Fruit fly (Drosophila melanogaster) whole organism, embryonic: Measurements from ENCODE around the gene ninaB.

Experiments
- ATbp ChIP-seq: fragments of 200-800 bp; sonication (Bioruptor generic); optimal IDR thresholded peaks from 2 replicates; lab custom pipeline; 2017; ENCODE audit warnings: missing biosample characterization, mild to moderate bottlenecking, missing genetic modification characterization, missing genetic modification reagents
- Antp ChIP-seq: fragments of 200-800 bp; sonication (Bioruptor generic); optimal IDR thresholded peaks from 3 replicates; lab custom pipeline; 2016; ENCODE audit warnings: missing biosample characterization, missing genetic modification characterization
- CG1024 ChIP-seq: fragments of 200-800 bp; sonication (Bioruptor generic); IDR thresholded peaks from 2 replicates; pipeline ENCODE4 v1.3.6; 2022; ENCODE audit warnings: missing biosample characterization, missing genetic modification characterization
- CG10543 ChIP-seq: fragments of 200-800 bp; sonication (Bioruptor generic); optimal IDR thresholded peaks from 3 replicates; lab custom pipeline; 2017; ENCODE audit warnings: missing biosample characterization, mild to moderate bottlenecking, missing genetic modification characterization, moderate library complexity
- CG10654 ChIP-seq: fragments of 200-800 bp; sonication (Bioruptor generic); optimal IDR thresholded peaks from 2 replicates; lab custom pipeline; 2016; ENCODE audit warnings: missing biosample characterization, missing genetic modification characterization
- CG11560 ChIP-seq: fragments of 200-800 bp; sonication (Bioruptor generic); IDR thresholded peaks from 3 replicates; pipeline ENCODE4 v1.3.6; 2022; ENCODE audit warnings: missing biosample characterization, missing genetic modification characterization
- CG13123 ChIP-seq: fragments of 200-800 bp; sonication (Bioruptor generic); optimal IDR thresholded peaks from 2 replicates; lab custom pipeline; 2016; ENCODE audit warnings: missing biosample characterization, missing genetic modification characterization
- CG14441 ChIP-seq: fragments of 200-800 bp; sonication (Bioruptor generic); IDR thresholded peaks from 2 replicates; pipeline ENCODE4 v1.3.6; 2022; ENCODE audit warnings: missing biosample characterization, missing genetic modification characterization
- CG15269 ChIP-seq: fragments of 200-800 bp; sonication (Bioruptor generic); optimal IDR thresholded peaks from 2 replicates; lab custom pipeline; 2018; ENCODE audit warnings: missing biosample characterization, mild to moderate bottlenecking, missing genetic modification characterization, moderate library complexity
- CG16779 ChIP-seq: fragments of 200-800 bp; sonication (Bioruptor generic); IDR thresholded peaks from 2 replicates; pipeline ENCODE4 v1.3.6; 2022; ENCODE audit warnings: missing biosample characterization, missing genetic modification characterization
- CG1792 ChIP-seq: fragments of 200-800 bp; sonication (Bioruptor generic); optimal IDR thresholded peaks from 2 replicates; lab custom pipeline; 2016; ENCODE audit warnings: missing biosample characterization, missing genetic modification characterization
- CG18011 ChIP-seq: fragments of 200-800 bp; sonication (Bioruptor generic); optimal IDR thresholded peaks from 2 replicates; lab custom pipeline; 2017; ENCODE audit warnings: missing biosample characterization, missing genetic modification characterization, mild to moderate bottlenecking, moderate library complexity, missing genotype
- CG18599 ChIP-seq: fragments of 200-800 bp; sonication (Bioruptor generic); optimal IDR thresholded peaks from 3 replicates; lab custom pipeline; 2017; ENCODE audit warnings: missing biosample characterization, missing genetic modification characterization, mild to moderate bottlenecking, moderate library complexity, missing genetic modification reagents
- CG31224 ChIP-seq: fragments of 200-800 bp; sonication (Bioruptor generic); IDR thresholded peaks from 2 replicates; pipeline ENCODE4 v1.3.6; 2022; ENCODE audit warnings: missing biosample characterization, missing genetic modification characterization
- CG3847 ChIP-seq: fragments of 200-800 bp; sonication (Bioruptor generic); IDR thresholded peaks from 2 replicates; pipeline ENCODE4 v1.3.6; 2022; ENCODE audit warnings: missing biosample characterization, missing genetic modification characterization
- CG6765 ChIP-seq: fragments of 200-800 bp; sonication (Bioruptor generic); optimal IDR thresholded peaks from 3 replicates; lab custom pipeline; 2017; ENCODE audit warnings: missing biosample characterization, mild to moderate bottlenecking, missing genetic modification characterization
- CG6813 ChIP-seq: fragments of 200-800 bp; sonication (Bioruptor generic); optimal IDR thresholded peaks from 2 replicates; lab custom pipeline; 2017; ENCODE audit warnings: missing biosample characterization, missing genetic modification characterization, mild to moderate bottlenecking, moderate library complexity, missing genetic modification reagents
- CG6854 ChIP-seq: fragments of 200-800 bp; sonication (Bioruptor generic); optimal IDR thresholded peaks from 3 replicates; lab custom pipeline; 2017; ENCODE audit warnings: missing biosample characterization, mild to moderate bottlenecking, missing genetic modification characterization
- CG7357 ChIP-seq: fragments of 200-800 bp; sonication (Bioruptor generic); IDR thresholded peaks from 3 replicates; pipeline ENCODE4 v1.3.6; 2022; ENCODE audit warnings: missing biosample characterization, missing genetic modification characterization
- CG7987 ChIP-seq: fragments of 200-800 bp; sonication (Bioruptor generic); optimal IDR thresholded peaks from 2 replicates; lab custom pipeline; 2018; ENCODE audit warnings: missing biosample characterization, mild to moderate bottlenecking, missing genetic modification characterization, moderate library complexity
- CG9932 ChIP-seq: fragments of 200-800 bp; sonication (Bioruptor generic); IDR thresholded peaks from 2 replicates; pipeline ENCODE4 v1.3.6; 2022; ENCODE audit warnings: missing biosample characterization, missing genetic modification characterization
- CHES-1-like ChIP-seq: fragments of 200-800 bp; sonication (Bioruptor generic); optimal IDR thresholded peaks from 2 replicates; lab custom pipeline; 2016; ENCODE audit warnings: missing biosample characterization, missing genetic modification characterization
- E2f1 ChIP-seq: fragments of 200-800 bp; sonication (Bioruptor generic); IDR thresholded peaks from 2 replicates; pipeline ENCODE4 v1.3.6; 2022; ENCODE audit warnings: missing biosample characterization, missing genetic modification characterization
- Fer3 ChIP-seq: fragments of 200-800 bp; sonication (Bioruptor generic); optimal IDR thresholded peaks from 2 replicates; lab custom pipeline; 2018; ENCODE audit warnings: missing biosample characterization, mild to moderate bottlenecking, missing genetic modification characterization, moderate library complexity
- HmgD ChIP-seq: fragments of 200-800 bp; sonication (Bioruptor generic); optimal IDR thresholded peaks from 3 replicates; lab custom pipeline; 2016; ENCODE audit warnings: missing biosample characterization, missing genetic modification characterization
- Hmr ChIP-seq: fragments of 200-800 bp; sonication (Bioruptor generic); optimal IDR thresholded peaks from 3 replicates; lab custom pipeline; 2017; ENCODE audit warnings: mild to moderate bottlenecking, missing biosample characterization, missing genetic modification reagents, missing genetic modification characterization
- Mad ChIP-seq: fragments of 200-800 bp; sonication (Bioruptor generic); optimal IDR thresholded peaks from 2 replicates; lab custom pipeline; 2016; ENCODE audit warnings: missing biosample characterization, missing genetic modification characterization
- Mrtf ChIP-seq: fragments of 200-800 bp; sonication (Bioruptor generic); IDR thresholded peaks from 3 replicates; pipeline ENCODE4 v1.3.6; 2022; ENCODE audit warnings: missing biosample characterization, missing genetic modification characterization
- Myb ChIP-seq: fragments of 200-800 bp; sonication (Bioruptor generic); optimal IDR thresholded peaks from 2 replicates; lab custom pipeline; 2016; ENCODE audit warnings: missing biosample characterization, missing genetic modification characterization
- Optix ChIP-seq: fragments of 200-800 bp; sonication (Bioruptor generic); IDR thresholded peaks from 3 replicates; pipeline ENCODE4 v1.3.6; 2022; ENCODE audit warnings: missing biosample characterization, missing genetic modification characterization
- Ravus ChIP-seq: fragments of 200-800 bp; sonication (Bioruptor generic); IDR thresholded peaks from 2 replicates; pipeline ENCODE4 v1.3.6; 2022; ENCODE audit warnings: missing biosample characterization, missing genetic modification characterization
- TFAM ChIP-seq: fragments of 200-800 bp; sonication (Bioruptor generic); optimal IDR thresholded peaks from 2 replicates; lab custom pipeline; 2017; ENCODE audit warnings: missing biosample characterization, missing genetic modification characterization, inconsistent platforms
- Taf1 ChIP-seq: fragments of 200-800 bp; sonication (Bioruptor generic); IDR thresholded peaks from 2 replicates; pipeline ENCODE4 v1.3.6; 2022; ENCODE audit warnings: missing biosample characterization, missing genetic modification characterization
- ara ChIP-seq: fragments of 200-800 bp; sonication (Bioruptor generic); IDR thresholded peaks from 2 replicates; pipeline ENCODE4 v1.3.6; 2022; ENCODE audit warnings: missing biosample characterization, missing genetic modification characterization
- btn ChIP-seq: fragments of 200-800 bp; sonication (Bioruptor generic); optimal IDR thresholded peaks from 2 replicates; lab custom pipeline; 2016; ENCODE audit warnings: missing biosample characterization, missing genetic modification characterization
- chif ChIP-seq, 2 experiments: fragments of 200-800 bp; sonication (Bioruptor generic); optimal IDR thresholded peaks; 3 replicates each; lab custom pipeline; 2016; ENCODE audit warnings: missing biosample characterization in 2 of 2, missing genetic modification characterization in 2 of 2
- disco-r ChIP-seq: fragments of 200-800 bp; sonication (Bioruptor generic); optimal IDR thresholded peaks from 2 replicates; lab custom pipeline; 2016; ENCODE audit warnings: missing biosample characterization, missing genetic modification characterization
- dysf ChIP-seq: fragments of 200-800 bp; sonication (Bioruptor generic); IDR thresholded peaks from 3 replicates; pipeline ENCODE4 v1.3.6; 2022; ENCODE audit warnings: missing biosample characterization, missing genetic modification characterization
- fd96Cb ChIP-seq: fragments of 200-800 bp; sonication (Bioruptor generic); optimal IDR thresholded peaks from 2 replicates; lab custom pipeline; 2018; ENCODE audit warnings: missing biosample characterization, mild to moderate bottlenecking, missing genetic modification characterization, moderate library complexity
- gce ChIP-seq: fragments of 200-800 bp; sonication (Bioruptor generic); IDR thresholded peaks from 3 replicates; pipeline ENCODE4 v1.3.6; 2022; ENCODE audit warnings: missing biosample characterization, missing genetic modification characterization
- grn ChIP-seq: fragments of 200-800 bp; sonication (Bioruptor generic); optimal IDR thresholded peaks from 3 replicates; lab custom pipeline; 2017; ENCODE audit warnings: missing biosample characterization, missing genetic modification characterization
- inv ChIP-seq: fragments of 200-800 bp; sonication (Bioruptor generic); IDR thresholded peaks from 2 replicates; pipeline ENCODE4 v1.3.6; 2022; ENCODE audit warnings: missing biosample characterization, missing genetic modification characterization; ENCODE audit not compliant: partially characterized antibody
- mam ChIP-seq: fragments of 200-800 bp; sonication (Bioruptor generic); optimal IDR thresholded peaks from 3 replicates; lab custom pipeline; 2016; ENCODE audit warnings: missing biosample characterization, missing genetic modification characterization
- nerfin-1 ChIP-seq: fragments of 200-800 bp; sonication (Bioruptor generic); optimal IDR thresholded peaks from 3 replicates; lab custom pipeline; 2019; ENCODE audit warnings: missing biosample characterization, mild to moderate bottlenecking, missing genetic modification characterization, moderate library complexity
- repo ChIP-seq: fragments of 200-800 bp; sonication (Bioruptor generic); optimal IDR thresholded peaks from 2 replicates; lab custom pipeline; 2016; ENCODE audit warnings: missing biosample characterization, missing genetic modification characterization
- slou ChIP-seq: fragments of 200-800 bp; sonication (Bioruptor generic); optimal IDR thresholded peaks from 3 replicates; lab custom pipeline; 2016; ENCODE audit warnings: missing biosample characterization, missing genetic modification characterization
- sna ChIP-seq: fragments of 200-800 bp; sonication (Bioruptor generic); IDR thresholded peaks from 2 replicates; pipeline ENCODE4 v1.3.6; 2022; ENCODE audit warnings: missing biosample characterization, missing genetic modification characterization; ENCODE audit not compliant: partially characterized antibody
- tx ChIP-seq: fragments of 200-800 bp; sonication (Bioruptor generic); optimal IDR thresholded peaks from 2 replicates; lab custom pipeline; 2016; ENCODE audit warnings: missing biosample characterization, missing genetic modification characterization
- zfh1 ChIP-seq: fragments of 200-800 bp; sonication (Bioruptor generic); IDR thresholded peaks from 3 replicates; pipeline ENCODE4 v1.3.6; 2022; ENCODE audit warnings: missing biosample characterization, missing genetic modification characterization

The ninaB gene

DNA sequence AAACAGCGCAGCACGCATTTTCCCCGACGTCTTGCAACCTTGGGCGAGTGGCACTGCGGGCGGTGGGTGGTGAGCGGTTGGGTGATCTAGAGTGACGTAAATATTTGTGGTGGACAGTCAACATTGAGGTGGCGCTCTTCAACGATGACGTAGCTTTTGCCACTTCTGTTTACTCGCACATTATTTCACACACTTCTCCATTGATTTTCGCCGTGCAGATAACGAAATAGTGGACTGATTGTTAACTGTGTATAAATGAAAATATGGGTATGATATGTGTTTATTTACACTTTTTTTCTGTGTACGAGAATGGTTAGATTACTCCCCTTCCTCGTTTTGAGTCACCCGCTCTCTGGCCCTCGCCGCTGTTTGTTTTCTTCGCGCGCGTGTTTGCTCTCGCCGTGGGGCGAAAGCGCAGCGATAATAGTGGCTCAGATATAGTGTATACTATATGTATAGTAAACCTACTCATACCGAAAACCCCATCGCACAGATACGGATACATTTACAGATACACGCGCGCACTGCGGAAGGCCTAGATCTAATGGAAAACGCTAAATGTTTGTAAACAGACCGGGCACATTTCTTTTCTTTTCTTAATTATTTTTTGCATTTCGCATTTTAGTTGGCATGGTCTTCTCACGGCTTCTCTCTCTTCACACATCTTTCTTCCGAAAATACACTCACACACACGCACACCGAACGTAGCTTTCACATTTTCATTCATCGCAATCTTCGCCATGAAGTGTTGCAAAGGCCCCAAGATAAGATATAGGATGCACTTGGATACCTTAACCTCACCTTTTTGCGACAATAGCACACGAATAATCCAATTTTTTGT is 13.8 kb upstream of the ninaB start, which contains the start of gene omd (continued):
- TF ChIP-seq Mad (GFP tag; lab: Kevin White, UChicago) (peak; percentile 56), CG11560 (tag; lab: Robert Waterston, UW) (no peak), CG15269 (tag; lab: Kevin White, UChicago) (no peak), CG7987 (GFP tag; lab: Kevin White, UChicago) (peak; percentile 84), sna (GFP tag; lab: Robert Waterston, UW) (no peak), repo (peak; percentile 25), Optix (GFP tag; lab: Robert Waterston, UW) (peak; percentile 76), CG14441 (GFP tag; lab: Robert Waterston, UW) (peak; percentile 59; the same call in 1 of the 2 replicates), CG31224 (GFP tag; lab: Robert Waterston, UW) (peak; percentile 40; the same call in 1 of the 2 replicates), tx (GFP tag; lab: Kevin White, UChicago) (peak; percentile 40), CG1792 (GFP tag; lab: Kevin White, UChicago) (peak; percentile 52), ATbp (peak; percentile 89), fd96Cb (tag; lab: Kevin White, UChicago) (no peak), CG6765 (GFP tag; lab: Kevin White, UChicago) (peak; percentile 64), Hmr (GFP tag; lab: Kevin White, UChicago) (peak; percentile 83), CG10543 (peak; percentile 83), CG6854 (GFP tag; lab: Kevin White, UChicago) (peak; percentile 72), inv (GFP tag; lab: Robert Waterston, UW) (no peak), Antp (peak; percentile 26), ara (GFP tag; lab: Robert Waterston, UW) (peak; percentile 75), chif (GFP tag; optimal IDR thresholded peaks at IDR 0.05; lab: Kevin White, UChicago) (peak; percentile 38 to 40), CG13123 (peak; percentile 33), btn (GFP tag; lab: Kevin White, UChicago) (peak; percentile 63), nerfin-1 (peak; percentile 64), grn (GFP tag; lab: Kevin White, UChicago) (peak; percentile 81), mam (GFP tag; lab: Kevin White, UChicago) (no peak), CG7357 (GFP tag; lab: Robert Waterston, UW) (no peak), CG16779 (GFP tag; lab: Robert Waterston, UW) (0 out of 2 replicates have a peak, but pooled peaks have one; percentile 10), CG9932 (GFP tag; lab: Robert Waterston, UW) (peak; percentile 52), CG18599 (peak; percentile 88), Ravus (GFP tag; lab: Robert Waterston, UW) (no peak; the same call in 1 of the 2 replicates), CG6813 (GFP tag; lab: Kevin White, UChicago) (peak; percentile 85), zfh1 (GFP tag; lab: Robert Waterston, UW) (peak; percentile 33; the same call in 1 of the 3 replicates), CHES-1-like (GFP tag; lab: Kevin White, UChicago) (peak; percentile 49), Taf1 (peak; percentile 54), CG3847 (0 out of 2 replicates have a peak, but pooled peaks have one; percentile 15), CG1024 (peak; percentile 68), Mrtf (0 out of 3 replicates have a peak, but pooled peaks have one; percentile 7), CG10654 (GFP tag; lab: Kevin White, UChicago) (peak; percentile 5), gce (GFP tag; lab: Robert Waterston, UW) (peak; percentile 67; the same call in 1 of the 3 replicates), E2f1 (peak; percentile 54; the same call in 1 of the 2 replicates), HmgD (GFP tag; lab: Kevin White, UChicago) (peak; percentile 9), slou (GFP tag; lab: Kevin White, UChicago) (peak; percentile 38), CG18011 (GFP tag; lab: Kevin White, UChicago) (peak; percentile 4), disco-r (GFP tag; lab: Kevin White, UChicago) (no peak), dysf (GFP tag; lab: Robert Waterston, UW) (peak; percentile 60; the same call in 2 of the 3 replicates), TFAM (GFP tag; lab: Kevin White, UChicago) (peak; percentile 8), Fer3 (tag; lab: Kevin White, UChicago) (no peak), Myb (GFP tag; lab: Kevin White, UChicago) (peak; percentile 28)
